Worm (Caenorhabditis elegans) whole organism, mixed stage, embryonic: ENCODE data around the gene F14E5.8.
A peak's percentile ranks its signal among the peaks of the same experiment; 100 is the strongest.

Experiments
- bed-3 ChIP-seq: fragments of 200-800 bp; sonication (Bioruptor generic); optimal IDR thresholded peaks from 3 replicates; lab custom pipeline; 2018; ENCODE audit warnings: mild to moderate bottlenecking, missing genetic modification characterization, moderate library complexity, missing compliant biosample characterization
- blmp-1 ChIP-seq: fragments of 150-350 bp; optimal IDR thresholded peaks from 2 replicates; lab custom pipeline; 2014; ENCODE audit warnings: missing biosample characterization, missing genetic modification characterization
- ceh-39 ChIP-seq: fragments of 150-350 bp; optimal IDR thresholded peaks from 2 replicates; lab custom pipeline; 2014; ENCODE audit warnings: missing biosample characterization, missing genetic modification characterization
- ceh-43 ChIP-seq: fragments of 200-800 bp; sonication (Bioruptor generic); optimal IDR thresholded peaks from 2 replicates; lab custom pipeline; 2018; ENCODE audit warnings: mild to moderate bottlenecking, missing genetic modification characterization, moderate library complexity, missing compliant biosample characterization
- ceh-83 ChIP-seq: fragments of 200-800 bp; sonication (Bioruptor generic); optimal IDR thresholded peaks from 2 replicates; lab custom pipeline; 2018; ENCODE audit warnings: mild to moderate bottlenecking, missing genetic modification characterization, missing compliant biosample characterization
- cnd-1 ChIP-seq: fragments of 200-800 bp; sonication (Bioruptor generic); optimal IDR thresholded peaks from 2 replicates; lab custom pipeline; 2018; ENCODE audit warnings: mild to moderate bottlenecking, missing genetic modification characterization, missing compliant biosample characterization
- drap-1 ChIP-seq: fragments of 200-800 bp; sonication (Bioruptor generic); optimal IDR thresholded peaks from 3 replicates; lab custom pipeline; 2018; ENCODE audit warnings: mild to moderate bottlenecking, missing genetic modification characterization, missing compliant biosample characterization
- elt-3 ChIP-seq: fragments of 150-350 bp; optimal IDR thresholded peaks from 2 replicates; lab custom pipeline; 2014; ENCODE audit warnings: missing biosample characterization, missing genetic modification characterization
- flh-1 ChIP-seq: fragments of 200-800 bp; sonication (Bioruptor generic); optimal IDR thresholded peaks from 2 replicates; lab custom pipeline; 2018; ENCODE audit warnings: mild to moderate bottlenecking, missing genetic modification characterization, moderate library complexity, missing compliant biosample characterization
- ham-2 ChIP-seq: fragments of 200-800 bp; sonication (Bioruptor generic); optimal IDR thresholded peaks from 2 replicates; lab custom pipeline; 2018; ENCODE audit warnings: mild to moderate bottlenecking, missing genetic modification characterization, missing compliant biosample characterization
- hlh-1 ChIP-seq: fragments of 150-350 bp; optimal IDR thresholded peaks from 2 replicates; lab custom pipeline; 2014; ENCODE audit warnings: missing biosample characterization, missing genetic modification reagents, missing genetic modification characterization
- lin-13 ChIP-seq: fragments of 150-350 bp; optimal IDR thresholded peaks from 2 replicates; lab custom pipeline; 2014; ENCODE audit warnings: missing biosample characterization, missing genetic modification characterization
- lin-32 ChIP-seq: fragments of 200-800 bp; sonication (Bioruptor generic); optimal IDR thresholded peaks from 2 replicates; lab custom pipeline; 2018; ENCODE audit warnings: mild to moderate bottlenecking, missing genetic modification characterization, missing compliant biosample characterization
- lsy-2 ChIP-seq: fragments of 150-350 bp; optimal IDR thresholded peaks from 2 replicates; lab custom pipeline; 2014; ENCODE audit warnings: missing biosample characterization, missing genetic modification characterization
- mab-5 ChIP-seq: fragments of 150-350 bp; optimal IDR thresholded peaks from 2 replicates; lab custom pipeline; 2014; ENCODE audit warnings: missing biosample characterization, missing genetic modification characterization
- mep-1 ChIP-seq: fragments of 150-350 bp; optimal IDR thresholded peaks from 2 replicates; lab custom pipeline; 2017; ENCODE audit warnings: missing biosample characterization, missing genetic modification reagents, missing genetic modification characterization, inconsistent platforms
- mls-2 ChIP-seq: sonication (generic microtip); optimal IDR thresholded peaks from 2 replicates; lab custom pipeline; 2016; ENCODE audit warnings: mild to moderate bottlenecking, missing genetic modification characterization, moderate library complexity, missing compliant biosample characterization
- nhr-12 ChIP-seq: fragments of 150-350 bp; optimal IDR thresholded peaks from 2 replicates; lab custom pipeline; 2014; ENCODE audit warnings: missing biosample characterization, missing genetic modification characterization
- nhr-2 ChIP-seq: fragments of 150-350 bp; optimal IDR thresholded peaks from 2 replicates; lab custom pipeline; 2014; ENCODE audit warnings: missing biosample characterization, missing genetic modification characterization
- nhr-237 ChIP-seq: fragments of 150-350 bp; optimal IDR thresholded peaks from 2 replicates; lab custom pipeline; 2014; ENCODE audit warnings: missing biosample characterization, missing genetic modification characterization
- nhr-28 ChIP-seq: fragments of 150-350 bp; optimal IDR thresholded peaks from 2 replicates; lab custom pipeline; 2014; ENCODE audit warnings: missing biosample characterization, missing genetic modification characterization
- nhr-76 ChIP-seq: sonication (generic microtip); optimal IDR thresholded peaks from 2 replicates; lab custom pipeline; 2017; ENCODE audit warnings: missing biosample characterization, missing genetic modification characterization
- pha-4 ChIP-seq: fragments of 150-350 bp; optimal IDR thresholded peaks from 2 replicates; lab custom pipeline; 2018; ENCODE audit warnings: missing biosample characterization, missing genetic modification reagents, missing genetic modification characterization
- sem-2 ChIP-seq: fragments of 200-800 bp; sonication (Bioruptor generic); optimal IDR thresholded peaks from 2 replicates; lab custom pipeline; 2018; ENCODE audit warnings: mild to moderate bottlenecking, missing genetic modification characterization, missing compliant biosample characterization
- snpc-4 ChIP-seq: fragments of 150-350 bp; optimal IDR thresholded peaks from 2 replicates; lab custom pipeline; 2014; ENCODE audit warnings: missing biosample characterization, missing genetic modification characterization
- tbx-8 ChIP-seq: fragments of 200-800 bp; sonication (Bioruptor generic); optimal IDR thresholded peaks from 2 replicates; lab custom pipeline; 2018; ENCODE audit warnings: mild to moderate bottlenecking, missing genetic modification characterization, moderate library complexity, missing compliant biosample characterization
- unc-120 ChIP-seq: sonication (generic microtip); optimal IDR thresholded peaks from 2 replicates; lab custom pipeline; 2017; ENCODE audit warnings: missing genetic modification characterization, missing compliant biosample characterization; ENCODE audit not compliant: poor library complexity, severe bottlenecking
- unc-39 ChIP-seq: fragments of 150-350 bp; optimal IDR thresholded peaks from 2 replicates; lab custom pipeline; 2014; ENCODE audit warnings: missing biosample characterization, missing genetic modification characterization
- unc-62 ChIP-seq: fragments of 150-350 bp; optimal IDR thresholded peaks from 2 replicates; lab custom pipeline; 2014; ENCODE audit warnings: missing biosample characterization, missing genetic modification reagents, missing genetic modification characterization
- zip-8 ChIP-seq: fragments of 150-350 bp; optimal IDR thresholded peaks from 2 replicates; lab custom pipeline; 2014; ENCODE audit warnings: missing biosample characterization, missing genetic modification characterization
- ztf-11 ChIP-seq: fragments of 150-350 bp; optimal IDR thresholded peaks from 2 replicates; lab custom pipeline; 2014; ENCODE audit warnings: missing biosample characterization, missing genetic modification characterization

The F14E5.8 gene

DNA sequence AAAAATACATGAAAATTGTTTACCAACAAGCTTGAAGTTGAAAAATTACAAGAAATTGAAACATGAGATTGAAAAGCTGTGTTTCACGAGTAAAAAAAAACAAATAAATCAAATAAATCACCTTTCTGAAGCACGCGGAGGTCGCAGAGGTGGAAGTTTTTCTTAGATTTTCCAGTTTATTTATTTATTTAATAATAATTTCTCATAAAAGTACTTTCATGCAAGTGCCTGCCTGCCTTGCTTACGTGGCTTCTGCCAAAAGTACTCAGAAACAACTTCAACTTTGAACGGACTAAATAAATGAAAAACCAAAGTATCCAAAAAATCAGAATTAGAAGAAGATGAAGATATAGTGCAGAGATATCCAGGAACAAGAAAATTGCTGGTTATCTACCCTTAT lies 12.1 kb downstream of the F14E5.8 start, which contains the start of gene acp-2:
acp-2 (minus strand) TSS at position 101 of the 400 bp plus-strand sequence.
- TF ChIP-seq lin-32 (GFP tag; lab: Kevin White, UChicago), result no peak
- TF ChIP-seq ceh-39 (tag; lab: Kevin White, UChicago), result no peak
- TF ChIP-seq lin-13, result no peak
- no peak for TF ChIP-seq zip-8 (tag; lab: Kevin White, UChicago)
- no peak for TF ChIP-seq nhr-28
- TF ChIP-seq pha-4 (tag; lab: Kevin White, UChicago), result no peak
- no peak for TF ChIP-seq mep-1 (tag; lab: Kevin White, UChicago)
- no peak for TF ChIP-seq mls-2
- TF ChIP-seq blmp-1 (tag; lab: Kevin White, UChicago), result no peak
- TF ChIP-seq elt-3, result no peak
- no peak for TF ChIP-seq flh-1 (GFP tag; lab: Kevin White, UChicago)
- TF ChIP-seq ham-2, result no peak
- no peak for TF ChIP-seq sem-2 (GFP tag; lab: Kevin White, UChicago)
- TF ChIP-seq nhr-12 (tag; lab: Kevin White, UChicago), result no peak
- TF ChIP-seq ceh-43, result no peak
- no peak for TF ChIP-seq drap-1 (GFP tag; lab: Kevin White, UChicago)

DNA sequence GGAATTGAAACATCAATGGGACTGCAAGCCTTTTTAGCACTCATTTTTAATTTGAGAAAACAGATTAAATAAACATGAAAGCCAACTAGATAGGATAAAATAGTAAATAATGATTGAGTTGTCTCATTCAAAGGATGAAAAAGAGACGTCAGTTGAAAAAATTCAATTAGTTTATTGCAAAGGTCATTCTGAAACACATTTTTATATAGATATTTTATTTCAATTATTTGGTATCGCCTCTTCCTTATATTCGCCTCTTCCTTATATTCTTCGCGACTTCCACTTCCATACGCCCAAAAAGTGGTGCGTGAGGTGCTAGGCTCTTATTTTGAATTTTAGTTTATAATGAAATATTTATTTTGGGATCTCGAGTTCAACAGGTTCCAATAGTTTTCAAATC lies 15.1 kb downstream of the F14E5.8 start, which contains the start of gene acp-4:
acp-4 (minus strand) TSS at position 101 of the 400 bp plus-strand sequence.
- TF ChIP-seq ceh-39 (tag; lab: Kevin White, UChicago) (no peak), ceh-43 (no peak), nhr-237 (tag; lab: Kevin White, UChicago) (no peak), cnd-1 (no peak), ceh-83 (no peak), pha-4 (tag; lab: Kevin White, UChicago) (no peak), bed-3 (GFP tag; lab: Kevin White, UChicago) (no peak), snpc-4 (tag; lab: Kevin White, UChicago) (no peak), hlh-1 (tag; lab: Kevin White, UChicago) (no peak), tbx-8 (GFP tag; lab: Kevin White, UChicago) (no peak), nhr-2 (tag; lab: Kevin White, UChicago) (no peak)

DNA sequence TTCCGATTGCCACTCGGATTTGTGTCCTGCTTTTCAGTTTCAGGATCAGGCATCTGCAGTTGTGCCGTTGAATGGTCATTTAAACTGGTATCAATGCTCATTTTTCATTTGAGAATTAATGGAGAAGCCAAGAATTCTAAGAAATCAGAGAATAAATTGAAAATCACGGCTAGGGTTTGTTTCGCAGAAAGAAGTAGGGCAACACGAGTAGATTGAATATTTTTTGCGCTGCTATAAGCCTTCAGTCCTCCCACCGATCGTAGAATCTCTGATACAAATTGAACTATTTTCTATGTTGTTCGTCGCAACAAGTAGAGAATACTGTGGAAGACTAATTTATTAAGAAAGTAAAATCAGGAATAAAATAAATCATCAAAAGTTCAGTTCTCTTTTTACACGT lies 17.1 kb downstream of the F14E5.8 start, which contains the start of gene acp-3:
acp-3 (minus strand) TSS at position 101 of the 400 bp plus-strand sequence.
- TF ChIP-seq lsy-2, result no peak
- TF ChIP-seq ceh-43, result no peak
- TF ChIP-seq nhr-76 (tag; lab: Kevin White, UChicago), result no peak
- TF ChIP-seq unc-39, result no peak
- TF ChIP-seq nhr-2 (tag; lab: Kevin White, UChicago), result no peak
- no peak for TF ChIP-seq zip-8 (tag; lab: Kevin White, UChicago)
- TF ChIP-seq flh-1 (GFP tag; lab: Kevin White, UChicago), result no peak
- no peak for TF ChIP-seq hlh-1 (tag; lab: Kevin White, UChicago)
- no peak for TF ChIP-seq drap-1 (GFP tag; lab: Kevin White, UChicago)
- TF ChIP-seq ceh-39 (tag; lab: Kevin White, UChicago), result no peak
- no peak for TF ChIP-seq cnd-1
- no peak for TF ChIP-seq bed-3 (GFP tag; lab: Kevin White, UChicago)
- no peak for TF ChIP-seq tbx-8 (GFP tag; lab: Kevin White, UChicago)
- TF ChIP-seq mab-5 (tag; lab: Kevin White, UChicago), result no peak
- no peak for TF ChIP-seq ztf-11
- TF ChIP-seq nhr-12 (tag; lab: Kevin White, UChicago), result no peak
- no peak for TF ChIP-seq mep-1 (tag; lab: Kevin White, UChicago)
- no peak for TF ChIP-seq snpc-4 (tag; lab: Kevin White, UChicago)

- TF ChIP-seq mep-1 (tag; lab: Kevin White, UChicago) (no peak), elt-3 (no peak), ham-2 (peak; percentile 36), unc-62 (GFP tag; lab: Kevin White, UChicago) (no peak), lin-13 (no peak)
These were observed 18.9 kb downstream of the F14E5.8 start, which contains the start of gene lips-10 for ce11 chrII:8438791-8439287. lips-10 (plus strand) TSS chrII:8439168.

DNA sequence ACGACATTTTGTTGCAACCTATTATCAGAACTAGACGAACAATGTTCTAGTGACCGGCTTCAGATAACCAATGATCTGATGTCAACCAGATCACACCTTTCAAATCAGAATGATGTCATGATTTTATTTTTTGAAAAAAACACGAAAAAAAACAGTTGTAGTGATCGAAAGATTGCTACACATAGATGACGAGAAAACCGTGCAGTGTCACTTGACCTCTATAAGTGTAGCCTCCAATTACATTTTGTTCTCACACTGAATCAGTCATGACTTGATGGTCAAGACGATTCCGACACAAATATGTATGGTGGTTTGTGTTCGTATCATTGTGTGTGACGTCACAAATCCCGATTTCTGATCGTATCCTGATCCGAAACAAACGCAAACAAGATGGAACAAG lies 20.2 kb downstream of the F14E5.8 start:
- TF ChIP-seq unc-120 (tag; lab: Kevin White, UChicago) (no peak), zip-8 (tag; lab: Kevin White, UChicago) (peak; percentile 7), unc-62 (GFP tag; lab: Kevin White, UChicago) (no peak)
